ENCODE assay signal across 1 worm cellular context in genomic region chrII:2962531-2963164, ce11.
TF ChIP-seq lines count a peak whose summit lies in the region.

No protein-coding gene starts in this region.

TF ChIP-seq in whole organism, L1 larva, 84 proteins besides CTCF, POLR2A, EP300 and RAD21 (continued from another document):
- TF ChIP-seq lin-35 (GFP tag; optimal IDR thresholded peaks at IDR 0.05; lab: Kevin White, UChicago), result peak in 1 of 2 experiments; percentile 31
- no peak for TF ChIP-seq nhr-90 (tag; optimal IDR thresholded peaks at IDR 0.05; lab: Kevin White, UChicago; ENCODE audit: poor library complexity)
- no peak for TF ChIP-seq hlh-4 (tag; optimal IDR thresholded peaks at IDR 0.05; lab: Kevin White, UChicago)
- TF ChIP-seq blmp-1 (tag; optimal IDR thresholded peaks at IDR 0.05; lab: Kevin White, UChicago), result no peak
- TF ChIP-seq snpc-4 (tag; optimal IDR thresholded peaks at IDR 0.05; lab: Kevin White, UChicago), result no peak
- TF ChIP-seq nhr-85 (tag; lab: Kevin White, UChicago), result no peak
- no peak for TF ChIP-seq nhr-12 (tag; optimal IDR thresholded peaks at IDR 0.05; lab: Kevin White, UChicago)
- TF ChIP-seq nhr-76 (tag; optimal IDR thresholded peaks at IDR 0.05; lab: Kevin White, UChicago), result no peak
- 0 out of 2 replicates have a peak, but pooled peaks have one; percentile 32 for TF ChIP-seq mab-9 (GFP tag; IDR thresholded peaks at IDR 0.05; lab: Robert Waterston, UW)
- no peak for TF ChIP-seq hpl-2 (GFP tag; optimal IDR thresholded peaks at IDR 0.05; lab: Kevin White, UChicago)
- no peak for TF ChIP-seq nhr-84 (tag; optimal IDR thresholded peaks at IDR 0.05; lab: Kevin White, UChicago)
- TF ChIP-seq F16B12.6 (tag; optimal IDR thresholded peaks at IDR 0.05; lab: Kevin White, UChicago), result no peak
- TF ChIP-seq xbp-1 (tag; optimal IDR thresholded peaks at IDR 0.05; lab: Kevin White, UChicago), result no peak
- TF ChIP-seq nhr-237 (tag; optimal IDR thresholded peaks at IDR 0.05; lab: Kevin White, UChicago), result no peak
- peak; percentile 3 to 66 (median 16) for TF ChIP-seq ceh-82 (tag; optimal IDR thresholded peaks at IDR 0.05; lab: Kevin White, UChicago)
- TF ChIP-seq vab-15 (tag; optimal IDR thresholded peaks at IDR 0.05; lab: Kevin White, UChicago), result no peak
- TF ChIP-seq zip-4 (GFP tag; optimal IDR thresholded peaks at IDR 0.05; lab: Kevin White, UChicago), result no peak
- no peak for TF ChIP-seq elt-2 (tag; optimal IDR thresholded peaks at IDR 0.05; lab: Kevin White, UChicago)
- TF ChIP-seq alr-1 (tag; optimal IDR thresholded peaks at IDR 0.05; lab: Kevin White, UChicago; ENCODE audit: borderline replicate concordance), result no peak
- no peak for TF ChIP-seq rnt-1 (tag; optimal IDR thresholded peaks at IDR 0.05; lab: Kevin White, UChicago)
- TF ChIP-seq nhr-71 (tag; optimal IDR thresholded peaks at IDR 0.05; lab: Kevin White, UChicago), result no peak
- TF ChIP-seq ces-1 (GFP tag; optimal IDR thresholded peaks at IDR 0.05; lab: Kevin White, UChicago), result peak; percentile 6
- TF ChIP-seq nhr-11 (tag; optimal IDR thresholded peaks at IDR 0.05; lab: Kevin White, UChicago), result no peak
- TF ChIP-seq jun-1 (tag; optimal IDR thresholded peaks at IDR 0.05; lab: Kevin White, UChicago), result no peak
- no peak for TF ChIP-seq snu-23 (GFP tag; optimal IDR thresholded peaks at IDR 0.05; lab: Kevin White, UChicago)
- TF ChIP-seq C34B4.2 (tag; optimal IDR thresholded peaks at IDR 0.05; lab: Kevin White, UChicago), result no peak
